Fruit fly (Drosophila melanogaster): ENCODE data around the gene glo.

Gene glo

DNA sequence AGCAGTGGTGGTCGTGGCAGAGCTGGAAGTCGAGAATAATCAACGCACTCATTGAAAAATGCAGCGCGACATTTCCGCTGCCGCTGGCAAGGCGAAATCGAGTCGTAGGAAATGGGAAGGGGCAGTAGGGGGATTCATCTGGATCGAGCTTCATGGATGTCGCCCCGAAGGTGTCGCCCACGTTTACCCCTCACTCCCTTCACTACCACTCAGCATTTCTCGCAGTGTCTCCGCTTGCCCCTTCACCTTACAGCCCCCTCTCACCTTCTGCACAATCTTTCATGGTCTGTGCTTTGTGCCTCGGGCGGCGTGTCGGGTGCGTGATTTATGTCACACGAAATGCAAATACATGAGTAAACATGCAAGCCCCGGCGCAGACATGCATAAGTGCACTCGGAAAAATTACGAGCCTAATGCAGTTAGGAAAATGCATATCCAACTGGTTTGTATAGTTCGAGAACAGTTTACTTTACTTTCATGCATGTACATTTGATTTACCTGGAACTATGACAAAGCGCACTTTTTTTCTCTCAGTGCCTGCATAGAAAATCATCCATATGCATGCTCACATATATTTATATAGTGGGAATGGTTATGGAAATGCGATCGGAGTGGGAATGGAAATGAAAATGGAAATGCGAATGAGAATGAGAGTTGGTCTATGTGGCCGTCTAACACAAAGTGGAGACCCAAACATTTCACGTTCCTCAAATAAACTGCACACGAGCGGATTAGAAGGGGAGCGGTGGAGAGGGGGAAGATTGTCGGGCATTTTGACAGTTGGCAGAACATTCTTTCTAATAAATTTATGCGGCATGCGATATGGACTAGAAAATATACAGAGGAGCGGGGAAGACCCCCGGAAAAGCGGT is 30.4 kb upstream of the glo start (continued):
- TF ChIP-seq CG12659 (GFP tag; optimal IDR thresholded peaks at IDR 0.05) = peak; percentile 81
- peak; percentile 91; the same call in 2 of the 3 replicates for TF ChIP-seq gce (GFP tag; IDR thresholded peaks at IDR 0.05)
- peak; percentile 57 for TF ChIP-seq CrebB (tag; optimal IDR thresholded peaks at IDR 0.05)
- TF ChIP-seq scrt (GFP tag; optimal IDR thresholded peaks at IDR 0.05) = peak; percentile 60
- TF ChIP-seq ssp (GFP tag; IDR thresholded peaks at IDR 0.05) = peak; percentile 86
- TF ChIP-seq CHES-1-like (GFP tag; optimal IDR thresholded peaks at IDR 0.05) = peak; percentile 55
- no peak for TF ChIP-seq cas (GFP tag; IDR thresholded peaks at IDR 0.05)
- peak; percentile 37 for TF ChIP-seq BtbVII (GFP tag; optimal IDR thresholded peaks at IDR 0.05)
- TF ChIP-seq Sin3A (optimal IDR thresholded peaks at IDR 0.05) = no peak
- no peak for TF ChIP-seq zfh2 (GFP tag; optimal IDR thresholded peaks at IDR 0.05)
- TF ChIP-seq lola (GFP tag; optimal IDR thresholded peaks at IDR 0.05) = peak in 1 of 3 experiments; percentile 88
- peak; percentile 3 for TF ChIP-seq stwl (tag; optimal IDR thresholded peaks at IDR 0.05)
- peak; percentile 61 for TF ChIP-seq sima (GFP tag; optimal IDR thresholded peaks at IDR 0.05)
- TF ChIP-seq NFAT (GFP tag; IDR thresholded peaks at IDR 0.05) = peak; percentile 36; the same call in 1 of the 2 replicates
- peak; percentile 88 for TF ChIP-seq repo (GFP tag; optimal IDR thresholded peaks at IDR 0.05)
- no peak for TF ChIP-seq tna (GFP tag; IDR thresholded peaks at IDR 0.05; ENCODE audit: partially characterized antibody)
- TF ChIP-seq fu2 (GFP tag; optimal IDR thresholded peaks at IDR 0.05) = peak; percentile 39
- TF ChIP-seq stc (GFP tag; IDR thresholded peaks at IDR 0.05) = peak; percentile 86
- TF ChIP-seq gsb-n (tag; optimal IDR thresholded peaks at IDR 0.05) = peak; percentile 95
- TF ChIP-seq Blimp-1 (GFP tag; optimal IDR thresholded peaks at IDR 0.05) = peak; percentile 97
- peak; percentile 92 for TF ChIP-seq CG6689 (GFP tag; IDR thresholded peaks at IDR 0.05)
- peak; percentile 96 for TF ChIP-seq CG17359 (tag; optimal IDR thresholded peaks at IDR 0.05)
- peak; percentile 34 for TF ChIP-seq Meics (GFP tag; optimal IDR thresholded peaks at IDR 0.05)
- TF ChIP-seq CkIIα-i1 (GFP tag; IDR thresholded peaks at IDR 0.05) = no peak
- peak; percentile 88 for TF ChIP-seq Abd-B (GFP tag; optimal IDR thresholded peaks at IDR 0.05)
- peak; percentile 26 for TF ChIP-seq CG3281 (GFP tag; optimal IDR thresholded peaks at IDR 0.05)
- peak; percentile 95 for TF ChIP-seq Antp (GFP tag; optimal IDR thresholded peaks at IDR 0.05)
- no peak for TF ChIP-seq zen2 (GFP tag; IDR thresholded peaks at IDR 0.05; ENCODE audit: partially characterized antibody)
- TF ChIP-seq lilli (GFP tag; optimal IDR thresholded peaks at IDR 0.05) = peak; percentile 75
- TF ChIP-seq D19B (GFP tag; optimal IDR thresholded peaks at IDR 0.05) = no peak
- TF ChIP-seq CG14441 (GFP tag; IDR thresholded peaks at IDR 0.05) = peak; percentile 78
- peak; percentile 89 for TF ChIP-seq ind (GFP tag; optimal IDR thresholded peaks at IDR 0.05)
- peak; percentile 19 for TF ChIP-seq Neu2 (GFP tag; optimal IDR thresholded peaks at IDR 0.05; ENCODE audit: borderline replicate concordance)
- TF ChIP-seq E2f1 (GFP tag; IDR thresholded peaks at IDR 0.05) = peak; percentile 88
- TF ChIP-seq Med (GFP tag) = peak; percentile 97
- peak; percentile 89 for TF ChIP-seq H15 (GFP tag; IDR thresholded peaks at IDR 0.05)
- peak; percentile 35; the same call in 1 of the 2 replicates for TF ChIP-seq Ravus (GFP tag; IDR thresholded peaks at IDR 0.05)
- peak; percentile 94 for TF ChIP-seq fd64A (GFP tag; optimal IDR thresholded peaks at IDR 0.05)
- TF ChIP-seq tx (GFP tag; optimal IDR thresholded peaks at IDR 0.05) = peak; percentile 80
- TF ChIP-seq Deaf1 (tag; optimal IDR thresholded peaks at IDR 0.05) = peak; percentile 63
- no peak for TF ChIP-seq CG16813 (GFP tag; IDR thresholded peaks at IDR 0.05; ENCODE audit: partially characterized antibody)
- TF ChIP-seq cato (GFP tag; optimal IDR thresholded peaks at IDR 0.05; ENCODE audit: borderline replicate concordance) = peak; percentile 76
- no peak for TF ChIP-seq CG2129 (GFP tag; IDR thresholded peaks at IDR 0.05; ENCODE audit: partially characterized antibody)
- peak in 1 of 2 experiments; percentile 89 for TF ChIP-seq Eip74EF (GFP tag; optimal IDR thresholded peaks at IDR 0.05)
- TF ChIP-seq CG32767 (GFP tag; IDR thresholded peaks at IDR 0.05) = peak; percentile 83
- TF ChIP-seq CG2889 (GFP tag; IDR thresholded peaks at IDR 0.05) = peak; percentile 31; the same call in 1 of the 3 replicates
- peak; percentile 74 for TF ChIP-seq Ets97D (GFP tag; optimal IDR thresholded peaks at IDR 0.05)
- TF ChIP-seq CG13287 (GFP tag; IDR thresholded peaks at IDR 0.05; ENCODE audit: partially characterized antibody) = no peak
